Worm (Caenorhabditis elegans) whole organism, early embryonic: ENCODE results near the gene clec-80.

Experiments used
- F13C5.2 ChIP-seq: sonication (generic microtip); optimal IDR thresholded peaks from 2 replicates; lab custom pipeline; 2017; ENCODE audit warnings: mild to moderate bottlenecking, missing genetic modification characterization, inconsistent platforms, missing compliant biosample characterization
- ama-1 ChIP-seq: fragments of 150-350 bp; optimal IDR thresholded peaks from 2 replicates; lab custom pipeline; 2014
- ceh-13 ChIP-seq: fragments of 200-800 bp; sonication (Bioruptor generic); optimal IDR thresholded peaks from 2 replicates; lab custom pipeline; 2018; ENCODE audit warnings: mild to moderate bottlenecking, missing genetic modification characterization, missing compliant biosample characterization
- ets-7 ChIP-seq: sonication (generic microtip); optimal IDR thresholded peaks from 2 replicates; lab custom pipeline; 2016; ENCODE audit warnings: missing genotype, missing genetic modification characterization, missing compliant biosample characterization
- hnd-1 ChIP-seq: sonication (generic microtip); optimal IDR thresholded peaks from 2 replicates; lab custom pipeline; 2016; ENCODE audit warnings: missing genetic modification characterization, missing compliant biosample characterization
- sea-1 ChIP-seq: fragments of 200-800 bp; sonication (Bioruptor generic); conservative IDR thresholded peaks from 2 replicates; pipeline ENCODE4 v1.3.6; 2022; ENCODE audit warnings: missing genetic modification characterization, missing compliant biosample characterization
- tra-4 ChIP-seq: sonication (generic microtip); optimal IDR thresholded peaks from 2 replicates; lab custom pipeline; 2017; ENCODE audit warnings: missing genetic modification characterization, missing compliant biosample characterization

- TF ChIP-seq sea-1 (GFP tag; lab: Robert Waterston, UW) (no peak), hnd-1 (tag; lab: Kevin White, UChicago) (no peak), ama-1 (lab: Kevin White, UChicago) (no peak), ets-7 (tag; lab: Kevin White, UChicago) (no peak), tra-4 (tag; lab: Kevin White, UChicago) (no peak), F13C5.2 (tag; lab: Kevin White, UChicago) (no peak), ceh-13 (GFP tag; lab: Kevin White, UChicago) (no peak)
These were observed 27.0 kb downstream of the clec-80 start, which contains the start of gene clec-85 for ce11 chrIV:2850586-2850985.
